Fruit fly (Drosophila melanogaster) whole organism, embryonic: ENCODE data around the gene CG13850.

Source experiments
- Bdp1 ChIP-seq: fragments of 200-800 bp; sonication (Bioruptor generic); optimal IDR thresholded peaks from 3 replicates; lab custom pipeline; 2016; ENCODE audit warnings: missing biosample characterization, missing genetic modification characterization
- CG10462 ChIP-seq: fragments of 200-800 bp; sonication (Bioruptor generic); optimal IDR thresholded peaks from 2 replicates; lab custom pipeline; 2016; ENCODE audit warnings: missing biosample characterization, missing genetic modification characterization
- CG3726 ChIP-seq: fragments of 200-800 bp; sonication (Bioruptor generic); IDR thresholded peaks from 3 replicates; pipeline ENCODE4, ENCODE4 v1.3.6; 2022; ENCODE audit warnings: missing biosample characterization, missing genetic modification characterization
- CG6175 ChIP-seq: fragments of 200-800 bp; sonication (Bioruptor generic); IDR thresholded peaks from 3 replicates; pipeline ENCODE4 v1.3.6; 2022; ENCODE audit warnings: missing biosample characterization, missing genetic modification characterization
- Hr51 ChIP-seq, 2 experiments: fragments of 200-800 bp; sonication (Bioruptor generic); optimal IDR thresholded peaks; 2 replicates in 1 of 2; 3 replicates in 1 of 2; lab custom pipeline; 2016 to 2018; ENCODE audit warnings: missing biosample characterization in 2 of 2, missing genetic modification characterization in 2 of 2, mild to moderate bottlenecking in 1 of 2, moderate library complexity in 1 of 2
- caup ChIP-seq: fragments of 200-800 bp; sonication (Bioruptor generic); optimal IDR thresholded peaks from 3 replicates; lab custom pipeline; 2017; ENCODE audit warnings: missing biosample characterization, mild to moderate bottlenecking, missing genetic modification characterization, moderate library complexity; ENCODE audit not compliant: severe bottlenecking
- ci ChIP-seq: fragments of 200-800 bp; sonication (Bioruptor generic); IDR thresholded peaks from 3 replicates; pipeline ENCODE4 v1.3.6; 2022; ENCODE audit warnings: missing biosample characterization, missing genetic modification characterization
- gsb ChIP-seq: fragments of 200-800 bp; sonication (Bioruptor generic); IDR thresholded peaks from 2 replicates; pipeline ENCODE4 v1.3.6; 2022; ENCODE audit warnings: missing biosample characterization, missing genetic modification characterization
- sisA ChIP-seq: fragments of 200-800 bp; sonication (Bioruptor generic); IDR thresholded peaks from 2 replicates; pipeline ENCODE4 v1.3.6; 2022; ENCODE audit warnings: missing biosample characterization, missing genetic modification characterization

dm6 chr3R:22381077-22381476, 29.6 kb downstream of the CG13850 start, which contains the start of gene CG43342:
- TF ChIP-seq CG3726 (GFP tag; lab: Robert Waterston, UW): no peak
- no peak for TF ChIP-seq caup (GFP tag; lab: Kevin White, UChicago)
- no peak for TF ChIP-seq ci (GFP tag; lab: Robert Waterston, UW)
- TF ChIP-seq CG6175: no peak
- no peak for TF ChIP-seq gsb (GFP tag; lab: Robert Waterston, UW)
- TF ChIP-seq Bdp1 (GFP tag; lab: Kevin White, UChicago): no peak
- no peak for TF ChIP-seq Hr51 (GFP tag; optimal IDR thresholded peaks at IDR 0.05; lab: Kevin White, UChicago)
- no peak for TF ChIP-seq CG10462
- no peak for TF ChIP-seq sisA (GFP tag; lab: Robert Waterston, UW)
